Fruit fly (Drosophila melanogaster): Measurements from ENCODE around the gene kuz.

Gene kuz

DNA sequence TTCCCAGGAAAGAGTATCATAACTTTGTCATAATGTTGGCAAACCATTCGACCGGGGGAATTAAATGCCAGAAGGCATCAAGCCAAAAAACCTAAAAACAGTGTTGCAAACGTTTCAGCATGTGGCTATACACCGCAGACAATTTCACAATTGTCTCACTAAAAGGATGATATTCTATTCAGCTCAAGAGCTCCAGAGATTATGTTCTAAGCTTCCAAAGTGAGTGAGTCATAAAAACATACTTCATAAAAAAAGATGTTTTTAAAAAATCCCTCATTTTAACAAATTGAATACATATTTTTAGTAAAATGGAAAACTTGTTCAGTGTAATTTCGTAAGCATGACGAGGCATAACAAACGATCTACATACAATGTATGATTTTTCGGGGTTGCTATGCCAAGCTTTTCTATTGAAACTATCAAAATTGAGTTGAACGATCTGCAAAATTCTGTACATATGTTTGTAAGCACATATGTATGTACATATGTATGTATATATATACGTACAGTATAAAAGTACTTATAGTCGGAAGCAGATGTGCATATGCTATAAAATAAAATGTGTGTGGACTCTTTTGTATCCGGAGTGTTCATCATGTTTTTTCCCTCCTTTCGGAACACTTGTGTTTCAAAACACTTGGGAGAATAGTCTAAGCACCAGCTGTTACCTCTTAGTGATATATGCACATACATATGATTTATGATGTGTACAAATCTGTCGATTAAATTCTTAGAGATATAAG, 34.8 kb upstream of the kuz start (continued):
- TF ChIP-seq lmd (GFP tag; IDR thresholded peaks at IDR 0.05) (peak; percentile 51), slp2 (GFP tag; optimal IDR thresholded peaks at IDR 0.05) (peak; percentile 54), CG10431 (GFP tag; optimal IDR thresholded peaks at IDR 0.05) (no peak), luna (GFP tag; optimal IDR thresholded peaks at IDR 0.05) (no peak), scrt (GFP tag; optimal IDR thresholded peaks at IDR 0.05) (peak; percentile 51), mam (GFP tag; optimal IDR thresholded peaks at IDR 0.05) (peak; percentile 80), CG9797 (GFP tag; optimal IDR thresholded peaks at IDR 0.05) (no peak), dpn (GFP tag; optimal IDR thresholded peaks at IDR 0.05) (peak; percentile 60 to 86), CG17612 (GFP tag; IDR thresholded peaks at IDR 0.05) (peak; percentile 71), CG10543 (GFP tag; optimal IDR thresholded peaks at IDR 0.05) (no peak), Nf-YB (GFP tag; optimal IDR thresholded peaks at IDR 0.05) (no peak), nau (GFP tag; optimal IDR thresholded peaks at IDR 0.05) (peak; percentile 55), bbx (GFP tag; IDR thresholded peaks at IDR 0.05; ENCODE audit: partially characterized antibody) (no peak), NfI (GFP tag; optimal IDR thresholded peaks at IDR 0.05) (peak; percentile 35), Trl (optimal IDR thresholded peaks at IDR 0.05) (no peak), Trl (GFP tag; optimal IDR thresholded peaks at IDR 0.05) (peak; percentile 63), grau (tag; optimal IDR thresholded peaks at IDR 0.05) (peak; percentile 38), D19B (GFP tag; optimal IDR thresholded peaks at IDR 0.05) (peak; percentile 40), cwo (GFP tag; optimal IDR thresholded peaks at IDR 0.05) (no peak), CG1602 (GFP tag; optimal IDR thresholded peaks at IDR 0.05) (peak; percentile 50), gce (GFP tag; IDR thresholded peaks at IDR 0.05) (peak; percentile 76), Gug (GFP tag; IDR thresholded peaks at IDR 0.05) (peak; percentile 69), gcm (GFP tag; optimal IDR thresholded peaks at IDR 0.05) (peak; percentile 7), Mes4 (GFP tag; optimal IDR thresholded peaks at IDR 0.05) (peak; percentile 60), CG9727 (GFP tag; optimal IDR thresholded peaks at IDR 0.05) (peak; percentile 88), CG8281 (tag; optimal IDR thresholded peaks at IDR 0.05) (peak; percentile 63), CG12659 (GFP tag; optimal IDR thresholded peaks at IDR 0.05) (peak; percentile 43), CG43689 (GFP tag; IDR thresholded peaks at IDR 0.05) (peak; percentile 55), CG2120 (GFP tag; optimal IDR thresholded peaks at IDR 0.05) (peak; percentile 65), HmgZ (tag; optimal IDR thresholded peaks at IDR 0.05) (no peak), CG3847 (GFP tag; IDR thresholded peaks at IDR 0.05) (peak; percentile 40), onecut (GFP tag; IDR thresholded peaks at IDR 0.05) (peak; percentile 50), Spps (tag; optimal IDR thresholded peaks at IDR 0.05) (peak; percentile 46), sd (tag; optimal IDR thresholded peaks at IDR 0.05) (peak; percentile 8), CG2889 (GFP tag; IDR thresholded peaks at IDR 0.05) (0 out of 3 replicates have a peak, but pooled peaks have one; percentile 3), CG14965 (GFP tag; optimal IDR thresholded peaks at IDR 0.05; ENCODE audit: borderline replicate concordance) (peak; percentile 57), bab2 (GFP tag; optimal IDR thresholded peaks at IDR 0.05) (peak; percentile 71), Fer3 (tag; optimal IDR thresholded peaks at IDR 0.05) (peak; percentile 84), jing (GFP tag; optimal IDR thresholded peaks at IDR 0.05) (peak; percentile 7), Adf1 (GFP tag; IDR thresholded peaks at IDR 0.05) (no peak), CG31224 (GFP tag; IDR thresholded peaks at IDR 0.05) (peak; percentile 77), vnd (GFP tag; IDR thresholded peaks at IDR 0.05; ENCODE audit: partially characterized antibody) (no peak), Ada2b (GFP tag; IDR thresholded peaks at IDR 0.05) (peak; percentile 92), Max (GFP tag; optimal IDR thresholded peaks at IDR 0.05) (peak; percentile 60), crc (GFP tag; optimal IDR thresholded peaks at IDR 0.05) (peak; percentile 79), Bdp1 (GFP tag; optimal IDR thresholded peaks at IDR 0.05) (no peak), CG17568 (GFP tag; optimal IDR thresholded peaks at IDR 0.05) (peak; percentile 65), TFAM (GFP tag; optimal IDR thresholded peaks at IDR 0.05) (no peak), CG12155 (GFP tag; optimal IDR thresholded peaks at IDR 0.05) (peak; percentile 68), da (GFP tag; optimal IDR thresholded peaks at IDR 0.05) (peak; percentile 48)
